Worm (Caenorhabditis elegans) whole organism, L1 larva: Measurements from ENCODE around the gene C06A8.8.
A peak's percentile ranks its signal among the peaks of the same experiment; 100 is the strongest.

Experiments
- aha-1 ChIP-seq: fragments of 150-350 bp; optimal IDR thresholded peaks from 2 replicates; lab custom pipeline; 2014; ENCODE audit warnings: missing biosample characterization, missing genetic modification characterization
- alr-1 ChIP-seq: fragments of 200-800 bp; sonication (Bioruptor generic); optimal IDR thresholded peaks from 2 replicates; lab custom pipeline; 2018; ENCODE audit warnings: borderline replicate concordance, mild to moderate bottlenecking, missing genetic modification characterization, missing compliant biosample characterization
- aly-2 ChIP-seq: fragments of 150-350 bp; optimal IDR thresholded peaks from 2 replicates; lab custom pipeline; 2014; ENCODE audit warnings: missing biosample characterization, missing genetic modification characterization
- ama-1 ChIP-seq: fragments of 150-350 bp; optimal IDR thresholded peaks from 2 replicates; lab custom pipeline; 2014
- blmp-1 ChIP-seq: fragments of 150-350 bp; optimal IDR thresholded peaks from 2 replicates; lab custom pipeline; 2014; ENCODE audit warnings: missing biosample characterization, missing genetic modification characterization
- ceh-63 ChIP-seq: fragments of 200-800 bp; sonication (Bioruptor generic); optimal IDR thresholded peaks from 2 replicates; lab custom pipeline; 2018; ENCODE audit warnings: mild to moderate bottlenecking, missing genetic modification characterization, missing compliant biosample characterization
- ceh-8 ChIP-seq: fragments of 200-800 bp; sonication (Bioruptor generic); optimal IDR thresholded peaks from 2 replicates; lab custom pipeline; 2018; ENCODE audit warnings: mild to moderate bottlenecking, missing genetic modification characterization, moderate library complexity, missing compliant biosample characterization
- ceh-88 ChIP-seq: fragments of 200-800 bp; sonication (Bioruptor generic); IDR thresholded peaks from 2 replicates; pipeline ENCODE4 v1.3.6; 2022; ENCODE audit warnings: missing genetic modification characterization, missing compliant biosample characterization
- ceh-90 ChIP-seq: sonication (generic microtip); optimal IDR thresholded peaks from 2 replicates; lab custom pipeline; 2016; ENCODE audit warnings: missing genetic modification characterization, missing compliant biosample characterization
- dpl-1 ChIP-seq, 3 experiments: fragments of 150-350 bp in 2 of 3; sonication (generic microtip) in 1 of 3; optimal IDR thresholded peaks; 2 replicates each; lab custom pipeline; 2014 to 2017; ENCODE audit warnings: missing biosample characterization in 3 of 3, missing genetic modification characterization in 3 of 3, missing genetic modification reagents in 3 of 3
- efl-1 ChIP-seq, 4 experiments: fragments of 150-350 bp; optimal IDR thresholded peaks in 3 of 4; peaks in 1 of 4; 1 replicate in 1 of 4; 2 replicates in 3 of 4; lab custom pipeline; 2014; ENCODE audit warnings: missing biosample characterization in 2 of 4, missing genetic modification characterization in 2 of 4, missing genetic modification reagents in 2 of 4
- egl-13 ChIP-seq: sonication (generic microtip); optimal IDR thresholded peaks from 2 replicates; lab custom pipeline; 2016; ENCODE audit warnings: missing genotype, missing genetic modification reagents, missing genetic modification characterization, missing compliant biosample characterization
- elt-3 ChIP-seq, 6 experiments: fragments of 150-350 bp in 1 of 6; sonication (generic microtip); optimal IDR thresholded peaks; 2 replicates each; lab custom pipeline; 2017 to 2018; ENCODE audit warnings: missing biosample characterization in 6 of 6, missing genetic modification characterization in 6 of 6, inconsistent platforms in 1 of 6
- fkh-8 ChIP-seq: sonication (generic microtip); optimal IDR thresholded peaks from 2 replicates; lab custom pipeline; 2016; ENCODE audit warnings: mild to moderate bottlenecking, missing genetic modification characterization, missing compliant biosample characterization
- fos-1 ChIP-seq: fragments of 150-350 bp; optimal IDR thresholded peaks from 2 replicates; lab custom pipeline; 2014; ENCODE audit warnings: missing biosample characterization, missing genetic modification characterization
- grh-1 ChIP-seq: fragments of 200-800 bp; sonication (Bioruptor generic); IDR thresholded peaks from 2 replicates; pipeline ENCODE4 v1.3.6; 2022; ENCODE audit warnings: missing genetic modification reagents, missing genetic modification characterization, missing compliant biosample characterization
- hlh-17 ChIP-seq: fragments of 200-800 bp; sonication (Bioruptor generic); optimal IDR thresholded peaks from 2 replicates; lab custom pipeline; 2018; ENCODE audit warnings: missing genetic modification characterization, mild to moderate bottlenecking, missing compliant biosample characterization, moderate library complexity, borderline replicate concordance
- irx-1 ChIP-seq: sonication (generic microtip); optimal IDR thresholded peaks from 2 replicates; lab custom pipeline; 2016; ENCODE audit warnings: missing genetic modification characterization, missing compliant biosample characterization
- isw-1 ChIP-seq: fragments of 200-800 bp; sonication (Bioruptor generic); IDR thresholded peaks from 2 replicates; pipeline ENCODE4 v1.3.6; 2022; ENCODE audit warnings: missing genetic modification characterization, missing compliant biosample characterization
- jun-1 ChIP-seq: fragments of 150-350 bp; optimal IDR thresholded peaks from 2 replicates; lab custom pipeline; 2014; ENCODE audit warnings: missing biosample characterization, missing genetic modification reagents, missing genetic modification characterization
- lin-13 ChIP-seq: fragments of 150-350 bp; optimal IDR thresholded peaks from 2 replicates; lab custom pipeline; 2014; ENCODE audit warnings: missing biosample characterization, missing genetic modification reagents, missing genetic modification characterization
- lin-14 ChIP-seq: fragments of 200-800 bp; sonication (Bioruptor generic); optimal IDR thresholded peaks from 2 replicates; lab custom pipeline; 2018; ENCODE audit warnings: mild to moderate bottlenecking, missing genetic modification characterization, moderate library complexity, missing compliant biosample characterization
- lin-39 ChIP-seq: fragments of 150-350 bp; optimal IDR thresholded peaks from 2 replicates; lab custom pipeline; 2014; ENCODE audit warnings: missing biosample characterization, missing genetic modification reagents, missing genetic modification characterization
- mab-9 ChIP-seq: fragments of 200-800 bp; sonication (Bioruptor generic); IDR thresholded peaks from 2 replicates; pipeline ENCODE4 v1.3.6; 2022; ENCODE audit warnings: missing genetic modification reagents, missing genetic modification characterization, missing compliant biosample characterization
- mep-1 ChIP-seq: fragments of 150-350 bp; optimal IDR thresholded peaks from 2 replicates; lab custom pipeline; 2014; ENCODE audit warnings: missing biosample characterization, missing genetic modification characterization
- nhr-20 ChIP-seq: sonication (generic microtip); optimal IDR thresholded peaks from 2 replicates; lab custom pipeline; 2016; ENCODE audit warnings: mild to moderate bottlenecking, missing genetic modification characterization, missing compliant biosample characterization
- nhr-28 ChIP-seq: fragments of 150-350 bp; optimal IDR thresholded peaks from 2 replicates; lab custom pipeline; 2014; ENCODE audit warnings: missing biosample characterization, missing genetic modification characterization
- nhr-71 ChIP-seq: sonication (generic microtip); optimal IDR thresholded peaks from 2 replicates; lab custom pipeline; 2016; ENCODE audit warnings: mild to moderate bottlenecking, missing genetic modification characterization, moderate library complexity, missing compliant biosample characterization
- nhr-76 ChIP-seq: sonication (generic microtip); optimal IDR thresholded peaks from 2 replicates; lab custom pipeline; 2017; ENCODE audit warnings: missing biosample characterization, missing genetic modification characterization
- nhr-84 ChIP-seq: sonication (generic microtip); optimal IDR thresholded peaks from 2 replicates; lab custom pipeline; 2017; ENCODE audit warnings: missing biosample characterization, missing genetic modification characterization
- nhr-85 ChIP-seq: sonication (generic microtip); peaks from one replicate; lab custom pipeline; 2016; ENCODE audit warnings: missing genetic modification characterization, inconsistent platforms, missing compliant biosample characterization
- nhr-90 ChIP-seq: sonication (generic microtip); optimal IDR thresholded peaks from 2 replicates; lab custom pipeline; 2016; ENCODE audit warnings: mild to moderate bottlenecking, missing genetic modification characterization, missing compliant biosample characterization; ENCODE audit not compliant: poor library complexity
- pag-3 ChIP-seq: sonication (generic microtip); optimal IDR thresholded peaks from 2 replicates; lab custom pipeline; 2017; ENCODE audit warnings: missing genetic modification characterization, mild to moderate bottlenecking, missing compliant biosample characterization, antibody characterized with exemption, borderline replicate concordance; ENCODE audit not compliant: insufficient read depth
- pax-3 ChIP-seq: fragments of 200-800 bp; sonication (Bioruptor generic); optimal IDR thresholded peaks from 2 replicates; lab custom pipeline; 2018; ENCODE audit warnings: mild to moderate bottlenecking, missing genetic modification characterization, moderate library complexity, missing compliant biosample characterization
- rnt-1 ChIP-seq: sonication (generic microtip); optimal IDR thresholded peaks from 2 replicates; lab custom pipeline; 2016; ENCODE audit warnings: mild to moderate bottlenecking, missing genetic modification characterization, moderate library complexity, missing compliant biosample characterization
- snu-23 ChIP-seq: sonication (generic microtip); optimal IDR thresholded peaks from 2 replicates; lab custom pipeline; 2016; ENCODE audit warnings: missing genetic modification characterization, missing compliant biosample characterization
- sox-4 ChIP-seq: sonication (generic microtip); optimal IDR thresholded peaks from 2 replicates; lab custom pipeline; 2016; ENCODE audit warnings: missing genetic modification characterization, missing compliant biosample characterization
- sptf-1 ChIP-seq: fragments of 150-350 bp; optimal IDR thresholded peaks from 2 replicates; lab custom pipeline; 2014; ENCODE audit warnings: missing biosample characterization, missing genetic modification characterization
- tbx-2 ChIP-seq: sonication (generic microtip); optimal IDR thresholded peaks from 2 replicates; lab custom pipeline; 2016; ENCODE audit warnings: missing genetic modification characterization, missing compliant biosample characterization
- tlp-1 ChIP-seq: fragments of 150-350 bp; optimal IDR thresholded peaks from 2 replicates; lab custom pipeline; 2014; ENCODE audit warnings: missing biosample characterization, missing genetic modification characterization
- unc-62 ChIP-seq: fragments of 150-350 bp; optimal IDR thresholded peaks from 2 replicates; lab custom pipeline; 2014; ENCODE audit warnings: missing biosample characterization, missing genetic modification reagents, missing genetic modification characterization
- unc-86 ChIP-seq: sonication (generic microtip); optimal IDR thresholded peaks from 2 replicates; lab custom pipeline; 2016; ENCODE audit warnings: missing genetic modification characterization, missing compliant biosample characterization
- unc-98 ChIP-seq: fragments of 200-800 bp; sonication (Bioruptor generic); IDR thresholded peaks from 2 replicates; pipeline ENCODE4 v1.3.6; 2022; ENCODE audit warnings: missing genetic modification characterization, missing compliant biosample characterization
- zag-1 ChIP-seq: fragments of 150-350 bp; optimal IDR thresholded peaks from 2 replicates; lab custom pipeline; 2014; ENCODE audit warnings: missing biosample characterization, missing genetic modification characterization
- ztf-4 ChIP-seq: fragments of 150-350 bp; optimal IDR thresholded peaks from 2 replicates; lab custom pipeline; 2014; ENCODE audit warnings: missing biosample characterization, missing genetic modification characterization

The C06A8.8 gene

DNA sequence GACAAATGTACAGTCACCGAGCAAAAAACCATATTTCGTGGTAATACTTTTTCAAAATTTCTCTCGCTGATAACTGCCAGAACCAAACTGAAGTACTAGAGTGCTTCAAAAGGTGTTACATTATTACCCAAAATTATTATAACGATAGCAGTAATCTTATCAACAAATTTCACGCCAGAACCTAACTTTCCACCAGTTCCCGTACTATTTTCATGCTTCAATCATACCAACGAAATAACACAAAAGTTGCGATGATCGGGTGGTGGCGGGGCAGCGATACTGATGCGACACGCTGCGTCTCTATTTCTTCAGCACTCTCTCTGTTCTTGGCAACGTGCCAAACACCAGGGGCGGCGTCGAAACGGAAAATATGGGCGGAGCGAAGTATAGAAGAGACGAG is 37.1 kb upstream of the C06A8.8 start (continued):
- TF ChIP-seq nhr-76 (tag; lab: Kevin White, UChicago) (no peak), fkh-8 (tag; lab: Kevin White, UChicago) (no peak), isw-1 (GFP tag; lab: Robert Waterston, UW) (no peak), aly-2 (no peak), snu-23 (GFP tag; lab: Kevin White, UChicago) (peak; percentile 45)

DNA sequence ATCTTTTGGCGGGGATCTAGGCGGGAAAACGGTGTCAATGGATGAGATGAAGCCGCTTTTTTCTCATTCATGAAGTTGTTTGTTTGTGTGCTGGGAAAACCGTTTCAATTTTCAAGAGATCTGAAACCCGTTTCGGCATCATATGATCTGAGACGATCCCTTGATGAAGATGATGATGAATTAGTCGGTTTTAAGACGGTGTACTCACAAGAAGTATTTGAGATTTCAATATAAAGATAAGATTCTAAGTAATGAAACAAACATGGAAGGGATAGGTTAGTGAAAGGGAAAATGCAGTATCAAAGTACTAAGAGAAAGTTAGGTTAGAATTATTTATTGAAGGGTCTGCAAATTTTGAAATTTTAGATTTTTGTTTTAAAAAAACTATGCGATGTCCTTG is 36.3 kb upstream of the C06A8.8 start:
- no peak for TF ChIP-seq lin-13 (GFP tag; lab: Kevin White, UChicago)
- peak; percentile 28 for TF ChIP-seq snu-23 (GFP tag; lab: Kevin White, UChicago)
- peak; percentile 18 for TF ChIP-seq rnt-1 (tag; lab: Kevin White, UChicago)
- TF ChIP-seq grh-1 (GFP tag; lab: Robert Waterston, UW), result peak; percentile 67
- peak; percentile 77 for TF ChIP-seq nhr-85 (tag; lab: Kevin White, UChicago)
- no peak for TF ChIP-seq alr-1 (tag; lab: Kevin White, UChicago)
- no peak for TF ChIP-seq zag-1 (tag; lab: Kevin White, UChicago)
- peak; percentile 23 for TF ChIP-seq nhr-71 (tag; lab: Kevin White, UChicago)
- no peak for TF ChIP-seq efl-1 (optimal IDR thresholded peaks at IDR 0.05; lab: Kevin White, UChicago)
- TF ChIP-seq efl-1 (GFP tag; optimal IDR thresholded peaks at IDR 0.05 in 1 of 2; lab: Kevin White, UChicago), result peak in 1 of 2 experiments; percentile 91
- TF ChIP-seq ceh-8 (GFP tag; lab: Kevin White, UChicago), result no peak
- TF ChIP-seq pax-3 (tag; lab: Kevin White, UChicago), result no peak
- TF ChIP-seq lin-14 (GFP tag; lab: Kevin White, UChicago), result peak; percentile 8
- TF ChIP-seq blmp-1, result peak; percentile 71
- TF ChIP-seq irx-1 (tag; lab: Kevin White, UChicago), result peak; percentile 12
- TF ChIP-seq nhr-20 (tag; lab: Kevin White, UChicago), result peak; percentile 24
- TF ChIP-seq elt-3 (tag; optimal IDR thresholded peaks at IDR 0.05; lab: Kevin White, UChicago), result peak in 1 of 6 experiments; percentile 24
- TF ChIP-seq tbx-2 (tag; lab: Kevin White, UChicago), result no peak
- TF ChIP-seq nhr-84 (tag; lab: Kevin White, UChicago), result no peak
- TF ChIP-seq ama-1 (lab: Kevin White, UChicago), result no peak
- no peak for TF ChIP-seq ceh-90 (tag; lab: Kevin White, UChicago)

- TF ChIP-seq ceh-88 (GFP tag; lab: Robert Waterston, UW) (no peak), dpl-1 (GFP tag; optimal IDR thresholded peaks at IDR 0.05; lab: Kevin White, UChicago) (peak; percentile 68 to 79 (median 77)), tbx-2 (tag; lab: Kevin White, UChicago) (no peak), tlp-1 (no peak), unc-98 (GFP tag; lab: Robert Waterston, UW) (no peak), aly-2 (no peak), ceh-63 (GFP tag; lab: Kevin White, UChicago) (no peak), unc-86 (tag; lab: Kevin White, UChicago) (no peak), mab-9 (GFP tag; lab: Robert Waterston, UW) (no peak), ama-1 (lab: Kevin White, UChicago) (no peak), lin-14 (GFP tag; lab: Kevin White, UChicago) (peak; percentile 77), unc-62 (no peak), ceh-8 (GFP tag; lab: Kevin White, UChicago) (no peak), lin-39 (tag; lab: Kevin White, UChicago) (no peak), aha-1 (no peak), zag-1 (tag; lab: Kevin White, UChicago) (no peak), efl-1 (optimal IDR thresholded peaks at IDR 0.05; lab: Kevin White, UChicago) (peak; percentile 57 to 65), efl-1 (GFP tag; optimal IDR thresholded peaks at IDR 0.05 in 1 of 2; lab: Kevin White, UChicago) (peak; percentile 75 to 97), rnt-1 (tag; lab: Kevin White, UChicago) (no peak), pag-3 (peak; percentile 28), egl-13 (tag; lab: Kevin White, UChicago) (no peak), mep-1 (tag; lab: Kevin White, UChicago) (peak; percentile 21), nhr-20 (tag; lab: Kevin White, UChicago) (peak; percentile 76), fos-1 (no peak), grh-1 (GFP tag; lab: Robert Waterston, UW) (peak; percentile 90), alr-1 (tag; lab: Kevin White, UChicago) (no peak), blmp-1 (peak; percentile 96), lin-13 (GFP tag; lab: Kevin White, UChicago) (peak; percentile 6), hlh-17 (GFP tag; lab: Kevin White, UChicago) (no peak), nhr-28 (tag; lab: Kevin White, UChicago) (no peak), sox-4 (tag; lab: Kevin White, UChicago) (no peak), jun-1 (tag; lab: Kevin White, UChicago) (no peak), ztf-4 (tag; lab: Kevin White, UChicago) (no peak), sptf-1 (tag; lab: Kevin White, UChicago) (no peak), nhr-84 (tag; lab: Kevin White, UChicago) (no peak), fkh-8 (tag; lab: Kevin White, UChicago) (no peak), nhr-90 (peak; percentile 19)
Measured at ce11 chrII:7806872-7807271, 35.1 kb upstream of the C06A8.8 start.
